Worm (Caenorhabditis elegans) whole organism, L1 larva: ENCODE data around the gene hlh-25.

Experiments
- C16A3.4 ChIP-seq: fragments of 150-350 bp; optimal IDR thresholded peaks from 2 replicates; lab custom pipeline; 2014; ENCODE audit warnings: missing biosample characterization, missing genetic modification characterization
- Y116A8C.19 ChIP-seq: sonication (generic microtip); optimal IDR thresholded peaks from 2 replicates; lab custom pipeline; 2016; ENCODE audit warnings: missing compliant biosample characterization, missing genetic modification characterization, borderline replicate concordance
- aly-2 ChIP-seq: fragments of 150-350 bp; optimal IDR thresholded peaks from 2 replicates; lab custom pipeline; 2014; ENCODE audit warnings: missing biosample characterization, missing genetic modification characterization
- ama-1 ChIP-seq: fragments of 150-350 bp; optimal IDR thresholded peaks from 2 replicates; lab custom pipeline; 2014
- blmp-1 ChIP-seq: fragments of 150-350 bp; optimal IDR thresholded peaks from 2 replicates; lab custom pipeline; 2014; ENCODE audit warnings: missing biosample characterization, missing genetic modification characterization
- ceh-63 ChIP-seq: fragments of 200-800 bp; sonication (Bioruptor generic); optimal IDR thresholded peaks from 2 replicates; lab custom pipeline; 2018; ENCODE audit warnings: mild to moderate bottlenecking, missing genetic modification characterization, missing compliant biosample characterization
- ceh-8 ChIP-seq: fragments of 200-800 bp; sonication (Bioruptor generic); optimal IDR thresholded peaks from 2 replicates; lab custom pipeline; 2018; ENCODE audit warnings: mild to moderate bottlenecking, missing genetic modification characterization, moderate library complexity, missing compliant biosample characterization
- ceh-82 ChIP-seq, 3 experiments: fragments of 150-350 bp in 1 of 3; sonication (generic microtip) in 2 of 3; optimal IDR thresholded peaks; 2 replicates each; lab custom pipeline; 2014 to 2017; ENCODE audit warnings: missing biosample characterization in 3 of 3, missing genetic modification characterization in 3 of 3
- ceh-90 ChIP-seq: sonication (generic microtip); optimal IDR thresholded peaks from 2 replicates; lab custom pipeline; 2016; ENCODE audit warnings: missing genetic modification characterization, missing compliant biosample characterization
- ces-1 ChIP-seq: fragments of 150-350 bp; optimal IDR thresholded peaks from 2 replicates; lab custom pipeline; 2014; ENCODE audit warnings: missing biosample characterization, missing genetic modification reagents, missing genetic modification characterization
- dpl-1 ChIP-seq, 3 experiments: fragments of 150-350 bp in 2 of 3; sonication (generic microtip) in 1 of 3; optimal IDR thresholded peaks; 2 replicates each; lab custom pipeline; 2014 to 2017; ENCODE audit warnings: missing biosample characterization in 3 of 3, missing genetic modification characterization in 3 of 3, missing genetic modification reagents in 3 of 3
- dsc-1 ChIP-seq: sonication (generic microtip); optimal IDR thresholded peaks from 2 replicates; lab custom pipeline; 2016; ENCODE audit warnings: mild to moderate bottlenecking, missing genetic modification characterization, missing compliant biosample characterization
- efl-1 ChIP-seq, 4 experiments: fragments of 150-350 bp; optimal IDR thresholded peaks in 3 of 4; peaks in 1 of 4; 1 replicate in 1 of 4; 2 replicates in 3 of 4; lab custom pipeline; 2014; ENCODE audit warnings: missing biosample characterization in 2 of 4, missing genetic modification characterization in 2 of 4, missing genetic modification reagents in 2 of 4
- elt-3 ChIP-seq, 6 experiments: fragments of 150-350 bp in 1 of 6; sonication (generic microtip); optimal IDR thresholded peaks; 2 replicates each; lab custom pipeline; 2017 to 2018; ENCODE audit warnings: missing biosample characterization in 6 of 6, missing genetic modification characterization in 6 of 6, inconsistent platforms in 1 of 6
- fkh-8 ChIP-seq: sonication (generic microtip); optimal IDR thresholded peaks from 2 replicates; lab custom pipeline; 2016; ENCODE audit warnings: mild to moderate bottlenecking, missing genetic modification characterization, missing compliant biosample characterization
- fos-1 ChIP-seq: fragments of 150-350 bp; optimal IDR thresholded peaks from 2 replicates; lab custom pipeline; 2014; ENCODE audit warnings: missing biosample characterization, missing genetic modification characterization
- irx-1 ChIP-seq: sonication (generic microtip); optimal IDR thresholded peaks from 2 replicates; lab custom pipeline; 2016; ENCODE audit warnings: missing genetic modification characterization, missing compliant biosample characterization
- lin-13 ChIP-seq: fragments of 150-350 bp; optimal IDR thresholded peaks from 2 replicates; lab custom pipeline; 2014; ENCODE audit warnings: missing biosample characterization, missing genetic modification reagents, missing genetic modification characterization
- lin-15B ChIP-seq: fragments of 150-350 bp; sonication (generic microtip); optimal IDR thresholded peaks from 3 replicates; lab custom pipeline; 2014; ENCODE audit warnings: missing biosample characterization, missing genetic modification characterization
- lin-35 ChIP-seq, 2 experiments: fragments of 150-350 bp; optimal IDR thresholded peaks; 2 replicates each; lab custom pipeline; 2014; ENCODE audit warnings: missing biosample characterization in 2 of 2, missing genetic modification characterization in 2 of 2, missing genetic modification reagents in 2 of 2
- lir-3 ChIP-seq: sonication (generic microtip); optimal IDR thresholded peaks from 2 replicates; lab custom pipeline; 2016; ENCODE audit warnings: mild to moderate bottlenecking, missing genetic modification characterization, moderate library complexity, missing compliant biosample characterization; ENCODE audit not compliant: poor library complexity
- lsy-2 ChIP-seq, 2 experiments: fragments of 150-350 bp; optimal IDR thresholded peaks; 2 replicates each; lab custom pipeline; 2014; ENCODE audit warnings: missing biosample characterization in 2 of 2, missing genetic modification characterization in 2 of 2
- mef-2 ChIP-seq: fragments of 150-350 bp; optimal IDR thresholded peaks from 2 replicates; lab custom pipeline; 2014; ENCODE audit warnings: missing biosample characterization, missing genetic modification characterization
- mep-1 ChIP-seq: fragments of 150-350 bp; optimal IDR thresholded peaks from 2 replicates; lab custom pipeline; 2014; ENCODE audit warnings: missing biosample characterization, missing genetic modification characterization
- nhr-11 ChIP-seq: fragments of 150-350 bp; optimal IDR thresholded peaks from 2 replicates; lab custom pipeline; 2014; ENCODE audit warnings: missing biosample characterization, missing genetic modification characterization
- nhr-12 ChIP-seq: sonication (generic microtip); optimal IDR thresholded peaks from 2 replicates; lab custom pipeline; 2017; ENCODE audit warnings: missing biosample characterization, missing genetic modification characterization
- nhr-19 ChIP-seq: fragments of 200-800 bp; sonication (Bioruptor generic); conservative IDR thresholded peaks from 2 replicates; pipeline ENCODE4 v1.3.6; 2022; ENCODE audit warnings: missing genetic modification characterization, missing compliant biosample characterization
- nhr-20 ChIP-seq: sonication (generic microtip); optimal IDR thresholded peaks from 2 replicates; lab custom pipeline; 2016; ENCODE audit warnings: mild to moderate bottlenecking, missing genetic modification characterization, missing compliant biosample characterization
- nhr-237 ChIP-seq: fragments of 150-350 bp; optimal IDR thresholded peaks from 2 replicates; lab custom pipeline; 2014; ENCODE audit warnings: missing biosample characterization, missing genetic modification characterization
- nhr-28 ChIP-seq: fragments of 150-350 bp; optimal IDR thresholded peaks from 2 replicates; lab custom pipeline; 2014; ENCODE audit warnings: missing biosample characterization, missing genetic modification characterization
- nhr-71 ChIP-seq: sonication (generic microtip); optimal IDR thresholded peaks from 2 replicates; lab custom pipeline; 2016; ENCODE audit warnings: mild to moderate bottlenecking, missing genetic modification characterization, moderate library complexity, missing compliant biosample characterization
- nhr-84 ChIP-seq: sonication (generic microtip); optimal IDR thresholded peaks from 2 replicates; lab custom pipeline; 2017; ENCODE audit warnings: missing biosample characterization, missing genetic modification characterization
- pax-3 ChIP-seq: fragments of 200-800 bp; sonication (Bioruptor generic); optimal IDR thresholded peaks from 2 replicates; lab custom pipeline; 2018; ENCODE audit warnings: mild to moderate bottlenecking, missing genetic modification characterization, moderate library complexity, missing compliant biosample characterization
- pqm-1 ChIP-seq: sonication (generic microtip); optimal IDR thresholded peaks from 3 replicates; lab custom pipeline; 2017; ENCODE audit warnings: missing biosample characterization, missing genetic modification characterization
- rnt-1 ChIP-seq: sonication (generic microtip); optimal IDR thresholded peaks from 2 replicates; lab custom pipeline; 2016; ENCODE audit warnings: mild to moderate bottlenecking, missing genetic modification characterization, moderate library complexity, missing compliant biosample characterization
- sptf-1 ChIP-seq: fragments of 150-350 bp; optimal IDR thresholded peaks from 2 replicates; lab custom pipeline; 2014; ENCODE audit warnings: missing biosample characterization, missing genetic modification characterization
- sup-37 ChIP-seq: fragments of 200-800 bp; sonication (Bioruptor generic); optimal IDR thresholded peaks from 2 replicates; lab custom pipeline; 2018; ENCODE audit warnings: mild to moderate bottlenecking, missing genetic modification characterization, missing compliant biosample characterization
- swsn-7 ChIP-seq: sonication (generic microtip); optimal IDR thresholded peaks from 2 replicates; lab custom pipeline; 2016; ENCODE audit warnings: missing genetic modification characterization, missing compliant biosample characterization
- tbx-2 ChIP-seq: sonication (generic microtip); optimal IDR thresholded peaks from 2 replicates; lab custom pipeline; 2016; ENCODE audit warnings: missing genetic modification characterization, missing compliant biosample characterization
- tlp-1 ChIP-seq: fragments of 150-350 bp; optimal IDR thresholded peaks from 2 replicates; lab custom pipeline; 2014; ENCODE audit warnings: missing biosample characterization, missing genetic modification characterization
- unc-130 ChIP-seq: fragments of 150-350 bp; optimal IDR thresholded peaks from 2 replicates; lab custom pipeline; 2017; ENCODE audit warnings: missing biosample characterization, missing genetic modification characterization, inconsistent platforms
- unc-86 ChIP-seq: sonication (generic microtip); optimal IDR thresholded peaks from 2 replicates; lab custom pipeline; 2016; ENCODE audit warnings: missing genetic modification characterization, missing compliant biosample characterization
- xbp-1 ChIP-seq: sonication (generic microtip); optimal IDR thresholded peaks from 2 replicates; lab custom pipeline; 2016; ENCODE audit warnings: missing genetic modification characterization, missing compliant biosample characterization
- zag-1 ChIP-seq: fragments of 150-350 bp; optimal IDR thresholded peaks from 2 replicates; lab custom pipeline; 2014; ENCODE audit warnings: missing biosample characterization, missing genetic modification characterization
- ztf-11 ChIP-seq, 2 experiments: sonication (generic microtip); optimal IDR thresholded peaks; 2 replicates each; lab custom pipeline; 2016 to 2017; ENCODE audit warnings: missing genetic modification characterization in 2 of 2, missing biosample characterization in 1 of 2, missing compliant biosample characterization in 1 of 2
- ztf-4 ChIP-seq: fragments of 150-350 bp; optimal IDR thresholded peaks from 2 replicates; lab custom pipeline; 2014; ENCODE audit warnings: missing biosample characterization, missing genetic modification characterization

hlh-25 gene

DNA sequence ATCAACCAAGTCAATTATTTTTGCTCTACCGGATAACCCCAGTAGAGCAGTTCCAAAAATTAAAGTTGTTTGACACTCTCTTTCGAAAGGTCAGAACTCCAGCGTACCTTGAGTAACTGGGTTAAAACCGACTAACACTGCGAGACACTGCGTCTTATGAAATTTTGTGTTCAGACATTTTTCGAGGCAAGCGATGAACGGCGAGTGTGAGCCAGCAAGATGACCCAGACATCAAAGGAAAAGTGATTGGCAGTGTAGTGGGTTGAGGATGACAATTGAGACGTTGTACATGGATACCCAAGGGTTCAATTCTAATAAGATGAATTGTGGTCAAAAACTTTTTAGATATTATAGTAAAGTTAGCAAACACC, 9.1 kb downstream of the hlh-25 start (continued):
- TF ChIP-seq lir-3 (tag; lab: Kevin White, UChicago) (no peak), ztf-11 (tag; optimal IDR thresholded peaks at IDR 0.05; lab: Kevin White, UChicago) (no peak), fos-1 (tag; lab: Kevin White, UChicago) (no peak), C16A3.4 (tag; lab: Kevin White, UChicago) (peak; percentile 63), tlp-1 (tag; lab: Kevin White, UChicago) (no peak), nhr-19 (peak; percentile 82), swsn-7 (peak; percentile 95), ceh-63 (GFP tag; lab: Kevin White, UChicago) (no peak), unc-86 (tag; lab: Kevin White, UChicago) (no peak), nhr-11 (no peak), nhr-20 (tag; lab: Kevin White, UChicago) (peak; percentile 77), unc-130 (tag; lab: Kevin White, UChicago) (no peak), tbx-2 (no peak), nhr-28 (tag; lab: Kevin White, UChicago) (no peak), aly-2 (tag; lab: Kevin White, UChicago) (no peak), lin-35 (GFP tag; optimal IDR thresholded peaks at IDR 0.05; lab: Kevin White, UChicago) (peak; percentile 15 to 59), mef-2 (no peak), irx-1 (no peak), pqm-1 (tag; lab: Kevin White, UChicago) (no peak), efl-1 (optimal IDR thresholded peaks at IDR 0.05; lab: Kevin White, UChicago) (peak; percentile 33 to 37), efl-1 (GFP tag; optimal IDR thresholded peaks at IDR 0.05 in 1 of 2; lab: Kevin White, UChicago) (peak in 1 of 2 experiments; percentile 91), ceh-90 (tag; lab: Kevin White, UChicago) (no peak), sptf-1 (tag; lab: Kevin White, UChicago) (no peak), nhr-84 (tag; lab: Kevin White, UChicago) (peak; percentile 40), ama-1 (peak; percentile 97), sup-37 (GFP tag; lab: Kevin White, UChicago) (no peak), fkh-8 (no peak), lin-15B (tag; lab: Kevin White, UChicago) (no peak), xbp-1 (tag; lab: Kevin White, UChicago) (peak; percentile 27), nhr-12 (no peak), nhr-237 (tag; lab: Kevin White, UChicago) (no peak), rnt-1 (peak; percentile 91), zag-1 (tag; lab: Kevin White, UChicago) (no peak), ceh-82 (tag; optimal IDR thresholded peaks at IDR 0.05; lab: Kevin White, UChicago) (peak in 1 of 3 experiments; percentile 29), pax-3 (no peak), nhr-71 (tag; lab: Kevin White, UChicago) (peak; percentile 79), lsy-2 (tag; optimal IDR thresholded peaks at IDR 0.05; lab: Kevin White, UChicago) (peak; percentile 50 to 72), Y116A8C.19 (tag; lab: Kevin White, UChicago) (no peak), ceh-8 (GFP tag; lab: Kevin White, UChicago) (no peak), lin-13 (GFP tag; lab: Kevin White, UChicago) (peak; percentile 31), ztf-4 (peak; percentile 37), blmp-1 (tag; lab: Kevin White, UChicago) (no peak), mep-1 (tag; lab: Kevin White, UChicago) (no peak), ces-1 (no peak)

DNA sequence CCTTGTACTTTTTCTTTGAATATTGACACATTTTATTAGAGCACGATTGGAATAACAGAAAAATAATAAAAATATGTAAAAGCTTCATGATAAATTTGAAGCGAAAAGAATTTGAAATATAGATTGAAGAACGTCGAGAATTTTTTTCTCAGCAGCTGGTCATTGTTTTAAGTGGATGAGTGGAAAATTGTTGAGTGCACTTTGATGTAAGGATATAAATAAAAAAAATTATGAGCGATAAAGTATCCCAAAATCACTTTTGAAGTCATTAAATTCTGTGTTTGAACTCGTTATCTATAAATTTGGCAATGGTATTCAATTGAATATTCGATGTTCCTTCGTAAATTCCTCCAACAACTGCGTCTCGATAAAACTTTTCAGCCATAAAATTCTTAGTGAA, 9.7 kb downstream of the hlh-25 start, which contains the start of gene ins-13:
ins-13 (minus strand) TSS at position 101 of the 400 bp plus-strand sequence.
- no peak for TF ChIP-seq dsc-1 (tag; lab: Kevin White, UChicago)
- no peak for TF ChIP-seq mep-1 (tag; lab: Kevin White, UChicago)
- TF ChIP-seq dpl-1 (GFP tag; optimal IDR thresholded peaks at IDR 0.05; lab: Kevin White, UChicago), result no peak
- no peak for TF ChIP-seq blmp-1 (tag; lab: Kevin White, UChicago)
- TF ChIP-seq tlp-1 (tag; lab: Kevin White, UChicago), result no peak
- no peak for TF ChIP-seq elt-3 (tag; optimal IDR thresholded peaks at IDR 0.05; lab: Kevin White, UChicago)
